Worm (Caenorhabditis elegans) whole organism, early embryonic: Measurements from ENCODE around the gene klp-17.

Experiments used
- B0310.2 ChIP-seq: sonication (generic microtip); optimal IDR thresholded peaks from 2 replicates; lab custom pipeline; 2016; ENCODE audit warnings: mild to moderate bottlenecking, missing genetic modification characterization, missing compliant biosample characterization
- F13C5.2 ChIP-seq: sonication (generic microtip); optimal IDR thresholded peaks from 2 replicates; lab custom pipeline; 2017; ENCODE audit warnings: mild to moderate bottlenecking, missing genetic modification characterization, inconsistent platforms, missing compliant biosample characterization
- ama-1 ChIP-seq: fragments of 150-350 bp; optimal IDR thresholded peaks from 2 replicates; lab custom pipeline; 2014
- hmbx-1 ChIP-seq: sonication (generic microtip); optimal IDR thresholded peaks from 2 replicates; lab custom pipeline; 2016; ENCODE audit warnings: mild to moderate bottlenecking, missing genetic modification characterization, missing compliant biosample characterization
- hmg-4 ChIP-seq: fragments of 200-800 bp; sonication (Bioruptor generic); optimal IDR thresholded peaks from 2 replicates; lab custom pipeline; 2018; ENCODE audit warnings: mild to moderate bottlenecking, missing genetic modification characterization, missing compliant biosample characterization
- hnd-1 ChIP-seq: sonication (generic microtip); optimal IDR thresholded peaks from 2 replicates; lab custom pipeline; 2016; ENCODE audit warnings: missing genetic modification characterization, missing compliant biosample characterization
- scrt-1 ChIP-seq: fragments of 200-800 bp; sonication (Bioruptor generic); IDR thresholded peaks from 2 replicates; pipeline ENCODE4 v1.3.6; 2022; ENCODE audit warnings: missing genetic modification characterization, missing compliant biosample characterization
- tbx-11 ChIP-seq: fragments of 200-800 bp; sonication (Bioruptor generic); IDR thresholded peaks from 2 replicates; pipeline ENCODE4 v1.3.6; 2022; ENCODE audit warnings: missing genetic modification characterization, missing compliant biosample characterization

DNA sequence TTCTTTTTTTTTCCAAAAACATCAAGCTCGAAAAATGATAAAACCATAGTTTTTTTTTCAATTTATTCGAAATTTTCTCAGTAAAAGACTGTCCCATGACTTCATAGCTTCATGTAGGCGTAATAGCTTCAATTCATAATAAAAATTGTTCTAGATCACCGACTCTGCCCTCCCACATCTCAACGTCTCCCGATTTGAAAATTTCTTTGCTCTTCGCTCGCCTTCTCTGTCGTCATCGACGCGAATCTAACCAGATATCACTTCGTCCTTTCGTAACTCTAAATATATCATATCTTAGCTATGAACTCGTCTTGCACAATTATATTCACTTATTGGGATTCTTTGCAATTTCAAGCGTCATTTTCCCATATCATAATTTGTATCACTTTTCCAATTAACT is 47.3 kb upstream of the klp-17 start, which contains the start of gene srh-44:
- TF ChIP-seq tbx-11 (GFP tag; lab: Robert Waterston, UW) (no peak), hmbx-1 (tag; lab: Kevin White, UChicago) (no peak), B0310.2 (no peak), scrt-1 (GFP tag; lab: Robert Waterston, UW) (no peak), F13C5.2 (tag; lab: Kevin White, UChicago) (no peak), hmg-4 (GFP tag; lab: Kevin White, UChicago) (no peak), ama-1 (lab: Kevin White, UChicago) (no peak), hnd-1 (tag; lab: Kevin White, UChicago) (no peak)
